Fruit fly (Drosophila melanogaster) Kc167 (cell line): Measurements from ENCODE around the gene CG33969.

Experiments
- h ChIP-seq: fragments of >200 bp; optimal IDR thresholded peaks from 3 replicates; lab custom pipeline; 2018; ENCODE audit warnings: missing external identifiers
- ttk ChIP-seq: sonication (Bioruptor generic); optimal IDR thresholded peaks from 2 replicates; lab custom pipeline; 2017; ENCODE audit warnings: missing external identifiers

- no peak for TF ChIP-seq h (lab: Kevin White, UChicago)
- no peak for TF ChIP-seq ttk (lab: Kevin White, UChicago)
Observed at dm6 chr3L:20397770-20398169, 4.4 kb upstream of the CG33969 start.
